Worm (Caenorhabditis elegans): ENCODE measurements around the gene F21D5.4.

DNA sequence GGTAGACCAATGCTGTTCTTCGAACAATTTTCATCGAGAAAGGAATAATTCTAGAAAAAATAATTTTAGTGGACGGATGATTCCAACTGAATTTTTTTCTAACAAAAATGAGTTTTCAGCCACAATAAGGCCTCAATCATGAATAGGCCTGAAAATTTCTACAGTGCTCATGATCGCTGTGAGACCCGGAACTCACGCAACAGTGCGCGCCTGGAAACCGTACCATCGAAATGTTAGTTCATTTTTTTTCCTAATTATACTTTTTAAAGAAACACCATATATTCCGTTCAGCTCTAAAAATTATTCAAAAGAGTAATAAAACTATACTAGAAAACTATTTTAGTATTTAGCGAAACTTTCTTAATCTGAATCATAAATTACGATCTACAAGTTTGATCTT, 13.0 kb upstream of the F21D5.4 start:
- no peak for TF ChIP-seq pha-4 (tag; optimal IDR thresholded peaks at IDR 0.05)
- peak; percentile 44 for TF ChIP-seq efl-1 (GFP tag; optimal IDR thresholded peaks at IDR 0.05)
- TF ChIP-seq sea-2 (GFP tag; IDR thresholded peaks at IDR 0.05), result no peak

Data from whole organism, young adult.